Worm (Caenorhabditis elegans) whole organism, late embryonic: ENCODE measurements around the gene ZK1307.9.

Experiments
- C08G9.2 ChIP-seq: sonication (generic microtip); optimal IDR thresholded peaks from 2 replicates; lab custom pipeline; 2016; ENCODE audit warnings: mild to moderate bottlenecking, missing genetic modification characterization, moderate library complexity, missing compliant biosample characterization
- C38D4.7 ChIP-seq: fragments of 200-800 bp; sonication (Bioruptor generic); optimal IDR thresholded peaks from 2 replicates; lab custom pipeline; 2018; ENCODE audit warnings: mild to moderate bottlenecking, missing genetic modification characterization, moderate library complexity, missing compliant biosample characterization
- F13H6.1 ChIP-seq: sonication (generic microtip); optimal IDR thresholded peaks from 2 replicates; lab custom pipeline; 2016; ENCODE audit warnings: missing genetic modification characterization, missing compliant biosample characterization
- K09A11.1 ChIP-seq: sonication (generic microtip); optimal IDR thresholded peaks from 2 replicates; lab custom pipeline; 2017; ENCODE audit warnings: antibody characterized with exemption, mild to moderate bottlenecking, missing genetic modification characterization, missing compliant biosample characterization; ENCODE audit not compliant: insufficient read depth
- Y22D7AL.16 ChIP-seq: sonication (generic microtip); optimal IDR thresholded peaks from 2 replicates; lab custom pipeline; 2016; ENCODE audit warnings: missing genetic modification characterization, missing compliant biosample characterization
- ceh-31 ChIP-seq: sonication (generic microtip); optimal IDR thresholded peaks from 2 replicates; lab custom pipeline; 2016; ENCODE audit warnings: missing genetic modification characterization, missing compliant biosample characterization
- ceh-34 ChIP-seq: sonication (generic microtip); optimal IDR thresholded peaks from 2 replicates; lab custom pipeline; 2016; ENCODE audit warnings: mild to moderate bottlenecking, missing genetic modification characterization, missing compliant biosample characterization
- ceh-48 ChIP-seq: sonication (generic microtip); optimal IDR thresholded peaks from 2 replicates; lab custom pipeline; 2016; ENCODE audit warnings: missing genetic modification characterization, inconsistent platforms, missing compliant biosample characterization
- che-1 ChIP-seq: sonication (generic microtip); optimal IDR thresholded peaks from 2 replicates; lab custom pipeline; 2016; ENCODE audit warnings: mild to moderate bottlenecking, missing genetic modification characterization, missing compliant biosample characterization
- elt-2 ChIP-seq: sonication (generic microtip); optimal IDR thresholded peaks from 2 replicates; lab custom pipeline; 2016; ENCODE audit warnings: missing genetic modification reagents, missing genetic modification characterization, missing compliant biosample characterization
- elt-4 ChIP-seq: sonication (generic microtip); optimal IDR thresholded peaks from 2 replicates; lab custom pipeline; 2016; ENCODE audit warnings: missing genetic modification characterization, missing compliant biosample characterization
- eyg-1 ChIP-seq: sonication (generic microtip); optimal IDR thresholded peaks from 2 replicates; lab custom pipeline; 2016; ENCODE audit warnings: missing genotype, missing genetic modification characterization, missing compliant biosample characterization
- fax-1 ChIP-seq: sonication (generic microtip); optimal IDR thresholded peaks from 2 replicates; lab custom pipeline; 2016; ENCODE audit warnings: missing genotype, missing genetic modification characterization, missing compliant biosample characterization
- gmeb-2 ChIP-seq: sonication (generic microtip); optimal IDR thresholded peaks from 2 replicates; lab custom pipeline; 2016; ENCODE audit warnings: missing genetic modification characterization, inconsistent platforms, missing compliant biosample characterization
- hlh-13 ChIP-seq: fragments of 200-800 bp; sonication (Bioruptor generic); optimal IDR thresholded peaks from 2 replicates; lab custom pipeline; 2018; ENCODE audit warnings: mild to moderate bottlenecking, missing genetic modification characterization, missing compliant biosample characterization
- hlh-15 ChIP-seq: sonication (generic microtip); optimal IDR thresholded peaks from 2 replicates; lab custom pipeline; 2016; ENCODE audit warnings: missing genetic modification characterization, missing compliant biosample characterization
- hlh-8 ChIP-seq: sonication (generic microtip); optimal IDR thresholded peaks from 2 replicates; lab custom pipeline; 2016; ENCODE audit warnings: missing genotype, missing genetic modification characterization, missing compliant biosample characterization
- lim-6 ChIP-seq: sonication (generic microtip); optimal IDR thresholded peaks from 2 replicates; lab custom pipeline; 2016; ENCODE audit warnings: missing genetic modification characterization, missing compliant biosample characterization
- lin-11 ChIP-seq: fragments of 200-800 bp; sonication (Bioruptor generic); optimal IDR thresholded peaks from 2 replicates; lab custom pipeline; 2018; ENCODE audit warnings: mild to moderate bottlenecking, missing genetic modification characterization, missing compliant biosample characterization
- nhr-232 ChIP-seq: sonication (generic microtip); optimal IDR thresholded peaks from 2 replicates; lab custom pipeline; 2016; ENCODE audit warnings: missing genetic modification characterization, missing compliant biosample characterization
- pat-9 ChIP-seq: fragments of 200-800 bp; sonication (Bioruptor generic); optimal IDR thresholded peaks from 2 replicates; lab custom pipeline; 2018; ENCODE audit warnings: mild to moderate bottlenecking, missing genetic modification characterization, moderate library complexity, missing compliant biosample characterization
- pax-1 ChIP-seq: fragments of 150-350 bp; optimal IDR thresholded peaks from 2 replicates; lab custom pipeline; 2014; ENCODE audit warnings: missing biosample characterization, missing genetic modification characterization
- pros-1 ChIP-seq: fragments of 150-350 bp; optimal IDR thresholded peaks from 2 replicates; lab custom pipeline; 2014; ENCODE audit warnings: missing biosample characterization, missing genetic modification reagents, missing genetic modification characterization
- rnt-1 ChIP-seq: sonication (generic microtip); optimal IDR thresholded peaks from 2 replicates; lab custom pipeline; 2016; ENCODE audit warnings: missing genetic modification characterization, missing compliant biosample characterization
- sox-2 ChIP-seq: fragments of 200-800 bp; sonication (Bioruptor generic); IDR thresholded peaks from 2 replicates; pipeline ENCODE4 v1.3.6; 2022; ENCODE audit warnings: missing genetic modification reagents, missing genetic modification characterization, missing compliant biosample characterization
- tbx-2 ChIP-seq: sonication (generic microtip); optimal IDR thresholded peaks from 2 replicates; lab custom pipeline; 2016; ENCODE audit warnings: missing genetic modification characterization, missing compliant biosample characterization
- unc-3 ChIP-seq, 2 experiments: fragments of 200-800 bp in 1 of 2; sonication (Bioruptor generic) in 1 of 2; sonication (generic microtip) in 1 of 2; conservative IDR thresholded peaks in 1 of 2; optimal IDR thresholded peaks in 1 of 2; 2 replicates each; pipeline versions ENCODE4 v1.3.6 to Lab custom; 2016 to 2022; ENCODE audit warnings: missing compliant biosample characterization in 2 of 2, missing genetic modification characterization in 2 of 2, missing genetic modification reagents in 1 of 2
- unc-42 ChIP-seq: sonication (generic microtip); optimal IDR thresholded peaks from 2 replicates; lab custom pipeline; 2016; ENCODE audit warnings: missing genotype, missing genetic modification characterization, missing compliant biosample characterization
- unc-55 ChIP-seq: sonication (generic microtip); optimal IDR thresholded peaks from 2 replicates; lab custom pipeline; 2017; ENCODE audit warnings: missing biosample characterization, missing genetic modification reagents, missing genetic modification characterization
- ztf-16 ChIP-seq: sonication (generic microtip); optimal IDR thresholded peaks from 2 replicates; lab custom pipeline; 2017; ENCODE audit warnings: missing genetic modification characterization, missing compliant biosample characterization

Gene ZK1307.9

ce11 chrII:9662160-9662559 lies 12.9 kb downstream of the ZK1307.9 start:
- TF ChIP-seq nhr-232 (tag; lab: Kevin White, UChicago), result no peak
- TF ChIP-seq unc-42 (tag; lab: Kevin White, UChicago), result no peak
- TF ChIP-seq tbx-2 (tag; lab: Kevin White, UChicago), result no peak
- TF ChIP-seq lin-11 (tag; lab: Kevin White, UChicago), result no peak

- TF ChIP-seq nhr-232 (tag; lab: Kevin White, UChicago) (no peak), lim-6 (tag; lab: Kevin White, UChicago) (no peak), rnt-1 (tag; lab: Kevin White, UChicago) (no peak), hlh-13 (GFP tag; lab: Kevin White, UChicago) (no peak), hlh-15 (tag; lab: Kevin White, UChicago) (no peak), F13H6.1 (tag; lab: Kevin White, UChicago) (no peak), pat-9 (no peak), gmeb-2 (tag; lab: Kevin White, UChicago) (no peak), ceh-34 (tag; lab: Kevin White, UChicago) (no peak), Y22D7AL.16 (tag; lab: Kevin White, UChicago) (no peak), elt-2 (tag; lab: Kevin White, UChicago) (no peak), ztf-16 (tag; lab: Kevin White, UChicago) (no peak), eyg-1 (no peak), K09A11.1 (no peak), tbx-2 (tag; lab: Kevin White, UChicago) (no peak), lin-11 (tag; lab: Kevin White, UChicago) (no peak), unc-3 (GFP tag; conservative IDR thresholded peaks at IDR 0.05; lab: Robert Waterston, UW) (no peak), unc-3 (tag; optimal IDR thresholded peaks at IDR 0.05; lab: Kevin White, UChicago) (no peak), sox-2 (GFP tag; lab: Robert Waterston, UW) (no peak), fax-1 (tag; lab: Kevin White, UChicago) (no peak), C08G9.2 (tag; lab: Kevin White, UChicago) (no peak)
These were observed 13.5 kb downstream of the ZK1307.9 start, which contains the start of gene cyp-13A10 for ce11 chrII:9662797-9663196. Gene cyp-13A10 (minus strand): TSS chrII:9662884.

DNA sequence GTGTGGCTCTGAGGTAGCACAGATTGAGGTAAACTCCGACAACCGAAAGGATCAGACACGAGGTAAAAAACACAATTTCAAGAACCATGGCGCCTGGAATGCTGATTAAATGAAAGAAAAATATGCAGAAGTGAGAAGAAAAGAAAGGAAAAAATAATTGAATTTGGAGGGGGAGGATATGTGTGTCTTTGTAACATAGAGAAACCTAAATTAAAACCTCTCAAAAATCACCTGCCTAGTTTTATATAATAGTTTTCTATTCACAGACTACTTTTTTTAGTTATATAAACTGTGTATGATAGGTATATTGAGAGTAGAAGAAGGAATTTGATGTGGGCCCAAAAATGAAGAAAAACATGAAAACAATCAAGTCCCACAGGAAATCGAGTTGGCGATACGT lies 16.3 kb downstream of the ZK1307.9 start, which contains the start of gene ZK1320.5:
TSS of gene ZK1320.5 (minus strand) at position 101 of the 400 bp plus-strand sequence.
- no peak for TF ChIP-seq hlh-8 (tag; lab: Kevin White, UChicago)

DNA sequence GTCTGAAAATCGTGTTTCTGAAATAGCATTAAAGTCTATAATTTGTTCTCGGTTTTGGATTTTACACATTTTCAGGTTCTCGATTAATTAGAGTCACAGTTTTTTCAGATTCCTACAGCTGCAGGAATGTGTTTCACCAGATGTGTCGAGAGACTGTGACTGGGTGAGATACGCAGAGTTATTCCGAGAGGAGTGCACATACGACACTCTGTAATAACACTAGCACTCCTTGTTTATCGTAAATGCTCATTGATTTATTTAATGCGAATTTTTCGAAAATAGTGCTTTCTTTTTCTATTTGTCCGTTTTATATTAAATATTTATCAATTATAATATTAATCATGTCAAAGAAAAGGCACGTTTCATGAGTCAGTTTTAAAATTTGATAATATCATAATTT lies 18.1 kb downstream of the ZK1307.9 start, which contains the start of gene ZK1320.11:
TSS of gene ZK1320.11 (plus strand) at position 243 of the 400 bp plus-strand sequence.
- peak; percentile 43 for TF ChIP-seq hlh-8 (tag; lab: Kevin White, UChicago)
- TF ChIP-seq pros-1 (tag; lab: Kevin White, UChicago), result no peak
- TF ChIP-seq unc-55 (GFP tag; lab: Kevin White, UChicago), result no peak

DNA sequence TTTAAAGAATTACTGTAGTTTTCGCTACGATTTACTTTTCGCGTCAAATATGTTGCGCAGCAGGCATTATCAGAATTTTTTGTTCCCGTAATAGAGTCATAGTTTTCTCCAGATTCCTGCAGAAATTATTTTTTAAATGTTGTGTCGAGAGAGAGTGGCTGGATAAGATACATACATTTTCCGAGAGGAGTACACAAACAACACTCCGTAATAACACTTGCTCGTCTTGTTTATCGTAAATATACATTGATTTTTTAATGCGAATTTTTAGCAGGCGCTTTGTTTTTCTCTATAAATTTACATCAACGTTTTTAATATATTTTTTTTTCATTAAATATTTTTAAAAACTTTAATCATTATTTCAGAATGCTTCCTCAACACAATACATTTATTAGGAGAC lies 19.7 kb downstream of the ZK1307.9 start, which contains the start of gene taf-8:
TSS of gene taf-8 (plus strand) at position 360 of the 400 bp plus-strand sequence.
- TF ChIP-seq lim-6 (tag; lab: Kevin White, UChicago) (no peak), unc-42 (tag; lab: Kevin White, UChicago) (peak; percentile 20), gmeb-2 (tag; lab: Kevin White, UChicago) (no peak), ceh-48 (tag; lab: Kevin White, UChicago) (peak; percentile 67), che-1 (tag; lab: Kevin White, UChicago) (no peak), ceh-31 (tag; lab: Kevin White, UChicago) (peak; percentile 1), elt-2 (tag; lab: Kevin White, UChicago) (peak; percentile 10)

- TF ChIP-seq elt-4 (tag; lab: Kevin White, UChicago), result no peak
- TF ChIP-seq pax-1, result no peak
- TF ChIP-seq F13H6.1 (tag; lab: Kevin White, UChicago), result no peak
- TF ChIP-seq C38D4.7 (GFP tag; lab: Kevin White, UChicago), result no peak
- TF ChIP-seq lin-11 (tag; lab: Kevin White, UChicago), result no peak
- TF ChIP-seq hlh-13 (GFP tag; lab: Kevin White, UChicago), result no peak
- TF ChIP-seq rnt-1 (tag; lab: Kevin White, UChicago), result no peak
- no peak for TF ChIP-seq ceh-31 (tag; lab: Kevin White, UChicago)
- TF ChIP-seq eyg-1, result no peak
- TF ChIP-seq C08G9.2 (tag; lab: Kevin White, UChicago), result no peak
These were observed 22.0 kb downstream of the ZK1307.9 start, which contains the start of gene ZK1320.7 for ce11 chrII:9671308-9671707. Gene ZK1320.7 (plus strand): TSS chrII:9671608.
